Worm (Caenorhabditis elegans) whole organism, early embryonic: ENCODE data around the gene gyf-1.

Experiments
- flt-1 ChIP-seq: fragments of 200-800 bp; sonication (Bioruptor generic); IDR thresholded peaks from 2 replicates; pipeline ENCODE4 v1.3.6; 2022; ENCODE audit warnings: missing genetic modification characterization, missing compliant biosample characterization
- pes-1 ChIP-seq: fragments of 200-800 bp; sonication (Bioruptor generic); IDR thresholded peaks from 2 replicates; pipeline ENCODE4 v1.3.6; 2022; ENCODE audit warnings: missing genetic modification reagents, missing genetic modification characterization, missing compliant biosample characterization
- scrt-1 ChIP-seq: fragments of 200-800 bp; sonication (Bioruptor generic); IDR thresholded peaks from 2 replicates; pipeline ENCODE4 v1.3.6; 2022; ENCODE audit warnings: missing genetic modification characterization, missing compliant biosample characterization
- tra-4 ChIP-seq: sonication (generic microtip); optimal IDR thresholded peaks from 2 replicates; lab custom pipeline; 2017; ENCODE audit warnings: missing genetic modification characterization, missing compliant biosample characterization

DNA sequence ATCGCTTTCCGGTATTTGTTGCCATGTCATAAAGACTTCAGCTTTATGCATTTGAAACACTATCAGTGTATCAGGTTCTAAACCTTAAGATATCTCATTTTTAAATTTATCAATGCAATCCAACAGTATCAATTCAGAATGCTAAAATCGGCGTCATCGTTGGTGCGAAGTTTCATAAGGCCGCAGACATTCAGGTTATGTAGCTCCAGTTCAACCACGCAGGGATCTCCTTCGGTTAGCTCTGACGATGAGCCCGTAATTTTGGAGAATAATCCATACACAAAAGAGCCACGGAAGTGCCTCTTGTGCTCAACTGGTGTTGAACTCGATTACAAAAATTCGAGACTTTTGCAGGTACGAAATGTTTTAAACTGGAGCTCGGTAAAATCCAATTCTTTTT lies 52.0 kb downstream of the gyf-1 start, which contains the start of gene mrps-18.C:
- TF ChIP-seq pes-1, result no peak
- TF ChIP-seq tra-4 (tag; lab: Kevin White, UChicago), result no peak
- TF ChIP-seq scrt-1 (GFP tag; lab: Robert Waterston, UW), result no peak
- TF ChIP-seq flt-1 (GFP tag; lab: Robert Waterston, UW), result no peak
